Worm (Caenorhabditis elegans) whole organism, young adult: ENCODE data around the gene osta-3.
A peak's percentile ranks its signal among the peaks of the same experiment; 100 is the strongest.

Source experiments
- B0035.1 ChIP-seq: sonication (generic microtip); optimal IDR thresholded peaks from 2 replicates; lab custom pipeline; 2016; ENCODE audit warnings: missing genetic modification characterization, mild to moderate bottlenecking, missing compliant biosample characterization, missing genotype, missing genetic modification reagents
- C06A6.2 ChIP-seq: fragments of 200-800 bp; sonication (Bioruptor generic); conservative IDR thresholded peaks from 2 replicates; pipeline ENCODE4 v1.3.6; 2022; ENCODE audit warnings: missing genetic modification characterization, missing compliant biosample characterization
- C17E4.6 ChIP-seq: fragments of 200-800 bp; sonication (Bioruptor generic); IDR thresholded peaks from 2 replicates; pipeline ENCODE4 v1.3.6; 2022; ENCODE audit warnings: missing genetic modification reagents, missing genetic modification characterization, missing compliant biosample characterization
- D2030.7 ChIP-seq: fragments of 200-800 bp; sonication (Bioruptor generic); IDR thresholded peaks from 2 replicates; pipeline ENCODE4 v1.3.6; 2022; ENCODE audit warnings: missing genetic modification reagents, missing genetic modification characterization, missing compliant biosample characterization
- F23B12.7 ChIP-seq: sonication (generic microtip); optimal IDR thresholded peaks from 2 replicates; lab custom pipeline; 2017; ENCODE audit warnings: missing genetic modification characterization, mild to moderate bottlenecking, missing compliant biosample characterization, antibody characterized with exemption, moderate library complexity; ENCODE audit not compliant: insufficient read depth
- F33H1.4 ChIP-seq: fragments of 200-800 bp; sonication (Bioruptor generic); IDR thresholded peaks from 2 replicates; pipeline ENCODE4 v1.3.6; 2022; ENCODE audit warnings: missing genetic modification reagents, missing genetic modification characterization, missing compliant biosample characterization
- F37B4.10 ChIP-seq: fragments of 200-800 bp; sonication (Bioruptor generic); IDR thresholded peaks from 2 replicates; pipeline ENCODE4 v1.3.6; 2022; ENCODE audit warnings: missing genetic modification characterization, missing compliant biosample characterization
- F39B2.1 ChIP-seq: fragments of 200-800 bp; sonication (Bioruptor generic); IDR thresholded peaks from 2 replicates; pipeline ENCODE4 v1.3.6; 2022; ENCODE audit warnings: missing genetic modification reagents, missing genetic modification characterization, missing compliant biosample characterization
- F49E8.2 ChIP-seq: sonication (generic microtip); optimal IDR thresholded peaks from 3 replicates; lab custom pipeline; 2017; ENCODE audit warnings: missing genetic modification characterization, mild to moderate bottlenecking, missing compliant biosample characterization, antibody characterized with exemption, moderate library complexity; ENCODE audit not compliant: insufficient read depth
- F57C9.4 ChIP-seq: sonication (generic microtip); optimal IDR thresholded peaks from 2 replicates; lab custom pipeline; 2017; ENCODE audit warnings: mild to moderate bottlenecking, missing genetic modification characterization, missing compliant biosample characterization
- K11D2.4 ChIP-seq: fragments of 200-800 bp; sonication (Bioruptor generic); IDR thresholded peaks from 2 replicates; pipeline ENCODE4 v1.3.6; 2022; ENCODE audit warnings: missing genetic modification reagents, missing genetic modification characterization, missing compliant biosample characterization
- Y56A3A.18 ChIP-seq: fragments of 200-800 bp; sonication (Bioruptor generic); IDR thresholded peaks from 2 replicates; pipeline ENCODE4 v1.3.6; 2022; ENCODE audit warnings: missing genetic modification reagents, missing genetic modification characterization, missing compliant biosample characterization
- Y67H2A.10 ChIP-seq: fragments of 200-800 bp; sonication (Bioruptor generic); conservative IDR thresholded peaks from 2 replicates; pipeline ENCODE4 v1.3.6; 2022; ENCODE audit warnings: missing genetic modification reagents, missing genetic modification characterization, missing compliant biosample characterization
- ZK185.1 ChIP-seq: sonication (generic microtip); optimal IDR thresholded peaks from 2 replicates; lab custom pipeline; 2016; ENCODE audit warnings: mild to moderate bottlenecking, missing genetic modification characterization, missing compliant biosample characterization; ENCODE audit not compliant: poor library complexity, severe bottlenecking
- aptf-3 ChIP-seq: fragments of 200-800 bp; sonication (Bioruptor generic); IDR thresholded peaks from 2 replicates; pipeline ENCODE4 v1.3.6; 2022; ENCODE audit warnings: missing genetic modification characterization, missing compliant biosample characterization
- athp-1 ChIP-seq: sonication (generic microtip); optimal IDR thresholded peaks from 2 replicates; lab custom pipeline; 2017; ENCODE audit warnings: mild to moderate bottlenecking, missing genetic modification characterization, missing compliant biosample characterization
- ccch-3 ChIP-seq: fragments of 200-800 bp; sonication (Bioruptor generic); optimal IDR thresholded peaks from 2 replicates; lab custom pipeline; 2018; ENCODE audit warnings: mild to moderate bottlenecking, missing genetic modification characterization, missing compliant biosample characterization
- cebp-1 ChIP-seq, 2 experiments: fragments of 200-800 bp in 1 of 2; sonication (Bioruptor generic) in 1 of 2; sonication (generic microtip) in 1 of 2; IDR thresholded peaks in 1 of 2; optimal IDR thresholded peaks in 1 of 2; 2 replicates each; pipeline versions ENCODE4 v1.3.6 to Lab custom; 2017 to 2022; ENCODE audit warnings: missing compliant biosample characterization in 2 of 2, missing genetic modification characterization in 2 of 2, mild to moderate bottlenecking in 1 of 2, missing genetic modification reagents in 1 of 2, moderate library complexity in 1 of 2
- ceh-58 ChIP-seq: fragments of 200-800 bp; sonication (Bioruptor generic); IDR thresholded peaks from 2 replicates; pipeline ENCODE4 v1.3.6; 2022; ENCODE audit warnings: missing genetic modification characterization, missing compliant biosample characterization
- ceh-91 ChIP-seq: fragments of 200-800 bp; sonication (Bioruptor generic); IDR thresholded peaks from 2 replicates; pipeline ENCODE4 v1.3.6; 2022; ENCODE audit warnings: missing genetic modification reagents, missing genetic modification characterization, missing compliant biosample characterization
- die-1 ChIP-seq: sonication (generic microtip); optimal IDR thresholded peaks from 2 replicates; lab custom pipeline; 2016; ENCODE audit warnings: missing genotype, mild to moderate bottlenecking, missing genetic modification characterization, missing compliant biosample characterization
- efl-1 ChIP-seq: fragments of 150-350 bp; optimal IDR thresholded peaks from 2 replicates; lab custom pipeline; 2014; ENCODE audit warnings: missing biosample characterization, missing genetic modification reagents, missing genetic modification characterization
- egl-44 ChIP-seq: fragments of 200-800 bp; sonication (Bioruptor generic); IDR thresholded peaks from 2 replicates; pipeline ENCODE4 v1.3.6; 2022; ENCODE audit warnings: missing genetic modification reagents, missing genetic modification characterization, missing compliant biosample characterization
- ekl-4 ChIP-seq: fragments of 200-800 bp; sonication (Bioruptor generic); IDR thresholded peaks from 2 replicates; pipeline ENCODE4 v1.3.6; 2022; ENCODE audit warnings: missing genetic modification reagents, missing genetic modification characterization, missing compliant biosample characterization
- fkh-3 ChIP-seq: sonication (generic microtip); optimal IDR thresholded peaks from 2 replicates; lab custom pipeline; 2016; ENCODE audit warnings: mild to moderate bottlenecking, missing genetic modification characterization, missing compliant biosample characterization
- gei-17 ChIP-seq: fragments of 200-800 bp; sonication (Bioruptor generic); optimal IDR thresholded peaks from 2 replicates; lab custom pipeline; 2018; ENCODE audit warnings: mild to moderate bottlenecking, missing genetic modification characterization, missing compliant biosample characterization
- hmg-1.2 ChIP-seq: fragments of 200-800 bp; sonication (Bioruptor generic); IDR thresholded peaks from 2 replicates; pipeline ENCODE4 v1.3.6; 2022; ENCODE audit warnings: missing genetic modification reagents, missing genetic modification characterization, missing compliant biosample characterization
- hmg-20 ChIP-seq: fragments of 200-800 bp; sonication (Bioruptor generic); IDR thresholded peaks from 2 replicates; pipeline ENCODE4 v1.3.6; 2022; ENCODE audit warnings: missing genetic modification reagents, missing genetic modification characterization, missing compliant biosample characterization
- let-526 ChIP-seq: fragments of 200-800 bp; sonication (Bioruptor generic); IDR thresholded peaks from 2 replicates; pipeline ENCODE4 v1.3.6; 2022; ENCODE audit warnings: missing genetic modification reagents, missing genetic modification characterization, missing compliant biosample characterization
- lsl-1 ChIP-seq: fragments of 200-800 bp; sonication (Bioruptor generic); optimal IDR thresholded peaks from 2 replicates; lab custom pipeline; 2018; ENCODE audit warnings: mild to moderate bottlenecking, missing genetic modification characterization, moderate library complexity, missing compliant biosample characterization
- lsy-27 ChIP-seq: sonication (generic microtip); optimal IDR thresholded peaks from 2 replicates; lab custom pipeline; 2017; ENCODE audit warnings: missing genetic modification characterization, mild to moderate bottlenecking, missing compliant biosample characterization, antibody characterized with exemption, missing genotype, borderline replicate concordance; ENCODE audit not compliant: insufficient read depth
- madf-10 ChIP-seq: sonication (generic microtip); optimal IDR thresholded peaks from 2 replicates; lab custom pipeline; 2016; ENCODE audit warnings: mild to moderate bottlenecking, missing genetic modification characterization, missing compliant biosample characterization
- mcd-1 ChIP-seq: fragments of 200-800 bp; sonication (Bioruptor generic); IDR thresholded peaks from 2 replicates; pipeline ENCODE4 v1.3.6; 2022; ENCODE audit warnings: missing genetic modification reagents, missing genetic modification characterization, missing compliant biosample characterization
- nfya-2 ChIP-seq: fragments of 200-800 bp; sonication (Bioruptor generic); IDR thresholded peaks from 2 replicates; pipeline ENCODE4 v1.3.6; 2022; ENCODE audit warnings: missing genetic modification reagents, missing genetic modification characterization, missing compliant biosample characterization
- nfyb-1 ChIP-seq: fragments of 200-800 bp; sonication (Bioruptor generic); IDR thresholded peaks from 2 replicates; pipeline ENCODE4 v1.3.6; 2022; ENCODE audit warnings: missing genetic modification reagents, missing genetic modification characterization, missing compliant biosample characterization
- pha-4 ChIP-seq: fragments of 150-350 bp; sonication (generic microtip); optimal IDR thresholded peaks from 2 replicates; lab custom pipeline; 2014; ENCODE audit warnings: missing biosample characterization, missing genetic modification reagents, missing genetic modification characterization
- rec-8 ChIP-seq, 2 experiments: sonication (generic microtip); optimal IDR thresholded peaks; 2 replicates each; lab custom pipeline; 2016; ENCODE audit warnings: mild to moderate bottlenecking in 2 of 2, missing genetic modification characterization in 2 of 2, missing genetic modification reagents in 2 of 2, missing genotype in 2 of 2, missing biosample characterization in 1 of 2, missing compliant biosample characterization in 1 of 2, moderate library complexity in 1 of 2
- rpc-1 ChIP-seq, 2 experiments: fragments of 150-350 bp in 1 of 2; sonication (generic microtip) in 1 of 2; optimal IDR thresholded peaks; 2 replicates each; lab custom pipeline; 2014 to 2018; ENCODE audit warnings: missing biosample characterization in 1 of 2, missing genetic modification characterization in 1 of 2, missing genetic modification reagents in 1 of 2, missing genotype in 1 of 2
- sea-2 ChIP-seq: fragments of 200-800 bp; sonication (Bioruptor generic); IDR thresholded peaks from 2 replicates; pipeline ENCODE4 v1.3.6; 2022; ENCODE audit warnings: missing genetic modification characterization, missing compliant biosample characterization
- snpc-1.1 ChIP-seq: sonication (generic microtip); optimal IDR thresholded peaks from 2 replicates; lab custom pipeline; 2017; ENCODE audit warnings: missing genetic modification characterization, mild to moderate bottlenecking, missing compliant biosample characterization, antibody characterized with exemption, moderate library complexity, missing genotype, missing genetic modification reagents; ENCODE audit not compliant: insufficient read depth
- snpc-3.4 ChIP-seq: sonication (generic microtip); optimal IDR thresholded peaks from 2 replicates; lab custom pipeline; 2017; ENCODE audit warnings: missing genetic modification characterization, mild to moderate bottlenecking, missing compliant biosample characterization, antibody characterized with exemption, moderate library complexity, missing genotype, missing genetic modification reagents
- unc-130 ChIP-seq: sonication (generic microtip); optimal IDR thresholded peaks from 2 replicates; lab custom pipeline; 2016; ENCODE audit warnings: missing genetic modification reagents, missing genetic modification characterization, missing compliant biosample characterization
- ztf-25 ChIP-seq: fragments of 200-800 bp; sonication (Bioruptor generic); IDR thresholded peaks from 2 replicates; pipeline ENCODE4 v1.3.6; 2022; ENCODE audit warnings: missing genetic modification reagents, missing genetic modification characterization, missing compliant biosample characterization
- ztf-26 ChIP-seq: sonication (generic microtip); optimal IDR thresholded peaks from 2 replicates; lab custom pipeline; 2017; ENCODE audit warnings: missing genetic modification characterization, missing compliant biosample characterization
- ztf-3 ChIP-seq: fragments of 200-800 bp; sonication (Bioruptor generic); optimal IDR thresholded peaks from 2 replicates; lab custom pipeline; 2018; ENCODE audit warnings: mild to moderate bottlenecking, missing genetic modification characterization, missing compliant biosample characterization

Gene osta-3

DNA sequence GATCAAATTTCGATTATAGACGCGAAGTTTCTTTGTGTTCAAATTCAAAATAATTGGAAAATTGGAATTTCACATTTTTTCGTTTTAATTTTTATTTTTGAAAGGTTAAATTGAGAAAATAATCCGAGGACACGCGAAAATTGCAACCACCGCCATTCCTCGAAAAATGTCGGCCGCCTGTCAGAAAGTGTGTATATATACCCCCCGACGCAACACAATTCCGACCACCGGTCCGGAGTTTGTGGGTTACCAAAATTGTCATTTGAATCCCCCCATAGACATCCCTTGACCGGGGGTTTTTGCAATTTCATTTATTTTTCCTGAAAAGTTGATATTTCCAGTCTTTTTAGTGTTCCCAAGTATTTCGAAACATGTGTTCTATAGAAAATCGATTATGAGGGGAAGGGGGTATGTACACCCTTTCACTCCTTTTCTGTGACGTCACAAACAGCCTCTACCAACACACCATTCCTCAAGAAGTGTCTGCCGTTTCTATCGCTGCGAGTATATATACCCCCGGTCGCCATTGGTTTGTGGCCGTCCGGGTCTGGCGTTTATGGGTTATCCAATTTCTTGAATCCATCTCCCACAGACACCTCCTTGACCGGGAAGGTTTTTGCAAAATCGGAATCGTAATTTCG is 8.0 kb upstream of the osta-3 start, which contains the start of gene W01D2.3 (continued):
- no peak for TF ChIP-seq ccch-3 (GFP tag; lab: Kevin White, UChicago)
- TF ChIP-seq efl-1 (GFP tag; lab: Kevin White, UChicago), result no peak
- TF ChIP-seq egl-44 (GFP tag; lab: Robert Waterston, UW), result no peak
- TF ChIP-seq F23B12.7 (tag; lab: Kevin White, UChicago), result peak; percentile 84
- peak; percentile 55; the same call in 1 of the 2 replicates for TF ChIP-seq C06A6.2
- no peak for TF ChIP-seq C17E4.6 (GFP tag; lab: Robert Waterston, UW)
- TF ChIP-seq cebp-1 (GFP tag; IDR thresholded peaks at IDR 0.05; lab: Robert Waterston, UW), result peak; percentile 83
- TF ChIP-seq cebp-1 (tag; optimal IDR thresholded peaks at IDR 0.05; lab: Kevin White, UChicago), result peak; percentile 94
- TF ChIP-seq F49E8.2, result no peak
- TF ChIP-seq hmg-20 (GFP tag; lab: Robert Waterston, UW), result no peak
- no peak for TF ChIP-seq ceh-58 (GFP tag; lab: Robert Waterston, UW)
- no peak for TF ChIP-seq K11D2.4
- TF ChIP-seq fkh-3, result no peak
- TF ChIP-seq B0035.1 (tag; lab: Kevin White, UChicago), result peak; percentile 49
- TF ChIP-seq F33H1.4, result no peak
- TF ChIP-seq pha-4 (tag; lab: Kevin White, UChicago), result no peak
- no peak for TF ChIP-seq nfya-2 (GFP tag; lab: Robert Waterston, UW)
- peak; percentile 68; the same call in 1 of the 2 replicates for TF ChIP-seq mcd-1
- TF ChIP-seq Y67H2A.10, result no peak
- no peak for TF ChIP-seq F39B2.1 (GFP tag; lab: Robert Waterston, UW)
- TF ChIP-seq aptf-3, result no peak
- peak; percentile 42 for TF ChIP-seq athp-1 (tag; lab: Kevin White, UChicago)
- TF ChIP-seq let-526, result no peak
- TF ChIP-seq ekl-4 (GFP tag; lab: Robert Waterston, UW), result peak; percentile 68; the same call in 1 of the 2 replicates
- TF ChIP-seq nfyb-1 (GFP tag; lab: Robert Waterston, UW), result peak; percentile 82
- peak in 1 of 2 experiments; percentile 18 for TF ChIP-seq rec-8 (tag; optimal IDR thresholded peaks at IDR 0.05; lab: Kevin White, UChicago)
- peak; percentile 39; the same call in 1 of the 2 replicates for TF ChIP-seq D2030.7 (GFP tag; lab: Robert Waterston, UW)
- TF ChIP-seq lsy-27 (tag; lab: Kevin White, UChicago), result no peak
- peak; percentile 7 for TF ChIP-seq madf-10 (tag; lab: Kevin White, UChicago)
- TF ChIP-seq ceh-91 (GFP tag; lab: Robert Waterston, UW), result no peak
- TF ChIP-seq ZK185.1 (tag; lab: Kevin White, UChicago), result peak; percentile 91
- peak; percentile 75 for TF ChIP-seq ztf-26
- TF ChIP-seq sea-2, result no peak
- TF ChIP-seq ztf-3 (GFP tag; lab: Kevin White, UChicago), result peak; percentile 43
- TF ChIP-seq ztf-25 (GFP tag; lab: Robert Waterston, UW), result 0 out of 2 replicates have a peak, but pooled peaks have one; percentile 4
- peak; percentile 88 for TF ChIP-seq rpc-1 (optimal IDR thresholded peaks at IDR 0.05; lab: Kevin White, UChicago)
- TF ChIP-seq rpc-1 (tag; optimal IDR thresholded peaks at IDR 0.05; lab: Kevin White, UChicago), result peak; percentile 73
- peak; percentile 64 for TF ChIP-seq gei-17 (GFP tag; lab: Kevin White, UChicago)
- peak; percentile 20 for TF ChIP-seq unc-130 (GFP tag; lab: Kevin White, UChicago)
- TF ChIP-seq snpc-3.4, result peak; percentile 95
- peak; percentile 92 for TF ChIP-seq snpc-1.1
- TF ChIP-seq Y56A3A.18 (GFP tag; lab: Robert Waterston, UW), result 0 out of 2 replicates have a peak, but pooled peaks have one; percentile 44
- TF ChIP-seq lsl-1 (GFP tag; lab: Kevin White, UChicago), result peak; percentile 11
- TF ChIP-seq F37B4.10 (GFP tag; lab: Robert Waterston, UW), result no peak
- peak; percentile 60; the same call in 1 of the 2 replicates for TF ChIP-seq hmg-1.2 (GFP tag; lab: Robert Waterston, UW)
- peak; percentile 2 for TF ChIP-seq die-1 (tag; lab: Kevin White, UChicago)
- TF ChIP-seq F57C9.4 (tag; lab: Kevin White, UChicago), result no peak
